Worm (Caenorhabditis elegans): ENCODE data around the gene W07G1.7.

DNA sequence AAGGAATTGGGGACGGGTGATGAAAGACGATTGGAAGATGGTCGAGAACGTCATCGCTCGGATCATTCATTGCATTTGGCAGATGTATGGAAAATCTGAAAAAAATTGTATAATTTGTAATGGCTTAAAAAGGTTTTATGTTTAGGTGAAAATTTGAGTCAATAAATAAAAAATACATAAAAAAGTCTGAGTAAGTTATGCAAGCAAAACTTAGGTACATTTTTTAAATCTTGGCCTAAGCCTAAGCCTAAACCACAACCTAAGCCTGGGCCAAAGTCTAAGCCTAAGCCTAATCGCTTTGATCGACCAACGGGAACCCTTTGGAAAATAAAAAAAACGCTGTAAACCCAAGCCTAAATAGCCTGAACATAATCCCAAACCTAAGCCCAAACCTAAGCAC is 34.2 kb downstream of the W07G1.7 start, which contains the start of gene hot-3:
- no peak for TF ChIP-seq snpc-4 (tag; optimal IDR thresholded peaks at IDR 0.05)
- no peak for TF ChIP-seq egl-27 (tag; optimal IDR thresholded peaks at IDR 0.05)
- no peak for TF ChIP-seq skn-1 (tag; optimal IDR thresholded peaks at IDR 0.05)
- no peak for TF ChIP-seq fkh-10 (GFP tag; optimal IDR thresholded peaks at IDR 0.05)
